Worm (Caenorhabditis elegans) whole organism, L1 larva: ENCODE measurements around the gene epg-5.

ENCODE experiments used
- C16A3.4 ChIP-seq: fragments of 150-350 bp; optimal IDR thresholded peaks from 2 replicates; lab custom pipeline; 2014; ENCODE audit warnings: missing biosample characterization, missing genetic modification characterization
- aha-1 ChIP-seq: fragments of 150-350 bp; optimal IDR thresholded peaks from 2 replicates; lab custom pipeline; 2014; ENCODE audit warnings: missing biosample characterization, missing genetic modification characterization
- alr-1 ChIP-seq: fragments of 200-800 bp; sonication (Bioruptor generic); optimal IDR thresholded peaks from 2 replicates; lab custom pipeline; 2018; ENCODE audit warnings: borderline replicate concordance, mild to moderate bottlenecking, missing genetic modification characterization, missing compliant biosample characterization
- ama-1 ChIP-seq: fragments of 150-350 bp; optimal IDR thresholded peaks from 2 replicates; lab custom pipeline; 2014
- blmp-1 ChIP-seq: fragments of 150-350 bp; optimal IDR thresholded peaks from 2 replicates; lab custom pipeline; 2014; ENCODE audit warnings: missing biosample characterization, missing genetic modification characterization
- ceh-82 ChIP-seq, 3 experiments: fragments of 150-350 bp in 1 of 3; sonication (generic microtip) in 2 of 3; optimal IDR thresholded peaks; 2 replicates each; lab custom pipeline; 2014 to 2017; ENCODE audit warnings: missing biosample characterization in 3 of 3, missing genetic modification characterization in 3 of 3
- ceh-90 ChIP-seq: sonication (generic microtip); optimal IDR thresholded peaks from 2 replicates; lab custom pipeline; 2016; ENCODE audit warnings: missing genetic modification characterization, missing compliant biosample characterization
- efl-3 ChIP-seq: fragments of 200-800 bp; sonication (Bioruptor generic); optimal IDR thresholded peaks from 2 replicates; lab custom pipeline; 2018; ENCODE audit warnings: mild to moderate bottlenecking, missing genetic modification characterization, missing compliant biosample characterization
- egl-13 ChIP-seq: sonication (generic microtip); optimal IDR thresholded peaks from 2 replicates; lab custom pipeline; 2016; ENCODE audit warnings: missing genotype, missing genetic modification reagents, missing genetic modification characterization, missing compliant biosample characterization
- elt-2 ChIP-seq: sonication (generic microtip); optimal IDR thresholded peaks from 2 replicates; lab custom pipeline; 2016; ENCODE audit warnings: missing genetic modification characterization, mild to moderate bottlenecking, inconsistent platforms, missing compliant biosample characterization, missing genetic modification reagents
- elt-3 ChIP-seq, 6 experiments: fragments of 150-350 bp in 1 of 6; sonication (generic microtip); optimal IDR thresholded peaks; 2 replicates each; lab custom pipeline; 2017 to 2018; ENCODE audit warnings: missing biosample characterization in 6 of 6, missing genetic modification characterization in 6 of 6, inconsistent platforms in 1 of 6
- fkh-4 ChIP-seq: sonication (generic microtip); optimal IDR thresholded peaks from 2 replicates; lab custom pipeline; 2016; ENCODE audit warnings: missing compliant biosample characterization, missing genetic modification characterization, borderline replicate concordance
- irx-1 ChIP-seq: sonication (generic microtip); optimal IDR thresholded peaks from 2 replicates; lab custom pipeline; 2016; ENCODE audit warnings: missing genetic modification characterization, missing compliant biosample characterization
- jun-1 ChIP-seq: fragments of 150-350 bp; optimal IDR thresholded peaks from 2 replicates; lab custom pipeline; 2014; ENCODE audit warnings: missing biosample characterization, missing genetic modification reagents, missing genetic modification characterization
- lin-14 ChIP-seq: fragments of 200-800 bp; sonication (Bioruptor generic); optimal IDR thresholded peaks from 2 replicates; lab custom pipeline; 2018; ENCODE audit warnings: mild to moderate bottlenecking, missing genetic modification characterization, moderate library complexity, missing compliant biosample characterization
- lin-15B ChIP-seq: fragments of 150-350 bp; sonication (generic microtip); optimal IDR thresholded peaks from 3 replicates; lab custom pipeline; 2014; ENCODE audit warnings: missing biosample characterization, missing genetic modification characterization
- lin-35 ChIP-seq, 2 experiments: fragments of 150-350 bp; optimal IDR thresholded peaks; 2 replicates each; lab custom pipeline; 2014; ENCODE audit warnings: missing biosample characterization in 2 of 2, missing genetic modification characterization in 2 of 2, missing genetic modification reagents in 2 of 2
- mdl-1 ChIP-seq, 2 experiments: fragments of 150-350 bp; optimal IDR thresholded peaks; 2 replicates each; lab custom pipeline; 2014 to 2017; ENCODE audit warnings: missing biosample characterization in 2 of 2, missing genetic modification characterization in 2 of 2, inconsistent platforms in 1 of 2
- mep-1 ChIP-seq: fragments of 150-350 bp; optimal IDR thresholded peaks from 2 replicates; lab custom pipeline; 2014; ENCODE audit warnings: missing biosample characterization, missing genetic modification characterization
- nhr-11 ChIP-seq: fragments of 150-350 bp; optimal IDR thresholded peaks from 2 replicates; lab custom pipeline; 2014; ENCODE audit warnings: missing biosample characterization, missing genetic modification characterization
- nhr-19 ChIP-seq: fragments of 200-800 bp; sonication (Bioruptor generic); conservative IDR thresholded peaks from 2 replicates; pipeline ENCODE4 v1.3.6; 2022; ENCODE audit warnings: missing genetic modification characterization, missing compliant biosample characterization
- nhr-237 ChIP-seq: fragments of 150-350 bp; optimal IDR thresholded peaks from 2 replicates; lab custom pipeline; 2014; ENCODE audit warnings: missing biosample characterization, missing genetic modification characterization
- nhr-28 ChIP-seq: fragments of 150-350 bp; optimal IDR thresholded peaks from 2 replicates; lab custom pipeline; 2014; ENCODE audit warnings: missing biosample characterization, missing genetic modification characterization
- nhr-71 ChIP-seq: sonication (generic microtip); optimal IDR thresholded peaks from 2 replicates; lab custom pipeline; 2016; ENCODE audit warnings: mild to moderate bottlenecking, missing genetic modification characterization, moderate library complexity, missing compliant biosample characterization
- nhr-76 ChIP-seq: sonication (generic microtip); optimal IDR thresholded peaks from 2 replicates; lab custom pipeline; 2017; ENCODE audit warnings: missing biosample characterization, missing genetic modification characterization
- nhr-84 ChIP-seq: sonication (generic microtip); optimal IDR thresholded peaks from 2 replicates; lab custom pipeline; 2017; ENCODE audit warnings: missing biosample characterization, missing genetic modification characterization
- nhr-85 ChIP-seq: sonication (generic microtip); peaks from one replicate; lab custom pipeline; 2016; ENCODE audit warnings: missing genetic modification characterization, inconsistent platforms, missing compliant biosample characterization
- nhr-90 ChIP-seq: sonication (generic microtip); optimal IDR thresholded peaks from 2 replicates; lab custom pipeline; 2016; ENCODE audit warnings: mild to moderate bottlenecking, missing genetic modification characterization, missing compliant biosample characterization; ENCODE audit not compliant: poor library complexity
- rnt-1 ChIP-seq: sonication (generic microtip); optimal IDR thresholded peaks from 2 replicates; lab custom pipeline; 2016; ENCODE audit warnings: mild to moderate bottlenecking, missing genetic modification characterization, moderate library complexity, missing compliant biosample characterization
- skn-1 ChIP-seq: fragments of 150-350 bp; optimal IDR thresholded peaks from 2 replicates; lab custom pipeline; 2014; ENCODE audit warnings: missing biosample characterization, missing genetic modification characterization
- snu-23 ChIP-seq: sonication (generic microtip); optimal IDR thresholded peaks from 2 replicates; lab custom pipeline; 2016; ENCODE audit warnings: missing genetic modification characterization, missing compliant biosample characterization
- sox-4 ChIP-seq: sonication (generic microtip); optimal IDR thresholded peaks from 2 replicates; lab custom pipeline; 2016; ENCODE audit warnings: missing genetic modification characterization, missing compliant biosample characterization
- sup-37 ChIP-seq: fragments of 200-800 bp; sonication (Bioruptor generic); optimal IDR thresholded peaks from 2 replicates; lab custom pipeline; 2018; ENCODE audit warnings: mild to moderate bottlenecking, missing genetic modification characterization, missing compliant biosample characterization
- tbx-2 ChIP-seq: sonication (generic microtip); optimal IDR thresholded peaks from 2 replicates; lab custom pipeline; 2016; ENCODE audit warnings: missing genetic modification characterization, missing compliant biosample characterization
- tlp-1 ChIP-seq: fragments of 150-350 bp; optimal IDR thresholded peaks from 2 replicates; lab custom pipeline; 2014; ENCODE audit warnings: missing biosample characterization, missing genetic modification characterization
- unc-130 ChIP-seq: fragments of 150-350 bp; optimal IDR thresholded peaks from 2 replicates; lab custom pipeline; 2017; ENCODE audit warnings: missing biosample characterization, missing genetic modification characterization, inconsistent platforms
- unc-30 ChIP-seq: sonication (generic microtip); optimal IDR thresholded peaks from 2 replicates; lab custom pipeline; 2017; ENCODE audit warnings: missing biosample characterization, missing genetic modification characterization
- unc-86 ChIP-seq: sonication (generic microtip); optimal IDR thresholded peaks from 2 replicates; lab custom pipeline; 2016; ENCODE audit warnings: missing genetic modification characterization, missing compliant biosample characterization
- unc-98 ChIP-seq: fragments of 200-800 bp; sonication (Bioruptor generic); IDR thresholded peaks from 2 replicates; pipeline ENCODE4 v1.3.6; 2022; ENCODE audit warnings: missing genetic modification characterization, missing compliant biosample characterization
- xbp-1 ChIP-seq: sonication (generic microtip); optimal IDR thresholded peaks from 2 replicates; lab custom pipeline; 2016; ENCODE audit warnings: missing genetic modification characterization, missing compliant biosample characterization
- zip-4 ChIP-seq: fragments of 200-800 bp; sonication (Bioruptor generic); optimal IDR thresholded peaks from 2 replicates; lab custom pipeline; 2018; ENCODE audit warnings: mild to moderate bottlenecking, missing genetic modification characterization, moderate library complexity, missing compliant biosample characterization
- ztf-11 ChIP-seq, 2 experiments: sonication (generic microtip); optimal IDR thresholded peaks; 2 replicates each; lab custom pipeline; 2016 to 2017; ENCODE audit warnings: missing genetic modification characterization in 2 of 2, missing biosample characterization in 1 of 2, missing compliant biosample characterization in 1 of 2
- ztf-4 ChIP-seq: fragments of 150-350 bp; optimal IDR thresholded peaks from 2 replicates; lab custom pipeline; 2014; ENCODE audit warnings: missing biosample characterization, missing genetic modification characterization

The epg-5 gene

ce11 chrII:6615232-6616029 is 6.3 kb upstream of the epg-5 start:
- TF ChIP-seq elt-3 (tag; optimal IDR thresholded peaks at IDR 0.05; lab: Kevin White, UChicago), result peak in 1 of 6 experiments; percentile 68
- no peak for TF ChIP-seq unc-98 (GFP tag; lab: Robert Waterston, UW)
- no peak for TF ChIP-seq zip-4 (GFP tag; lab: Kevin White, UChicago)
- TF ChIP-seq ceh-82 (tag; optimal IDR thresholded peaks at IDR 0.05; lab: Kevin White, UChicago), result no peak
- TF ChIP-seq unc-30, result no peak
- TF ChIP-seq rnt-1, result no peak
- TF ChIP-seq lin-15B (tag; lab: Kevin White, UChicago), result no peak
- no peak for TF ChIP-seq nhr-76 (tag; lab: Kevin White, UChicago)
- TF ChIP-seq nhr-85, result peak; percentile 84
- no peak for TF ChIP-seq aha-1 (tag; lab: Kevin White, UChicago)
- TF ChIP-seq nhr-11 (tag; lab: Kevin White, UChicago), result no peak
- TF ChIP-seq lin-35 (GFP tag; optimal IDR thresholded peaks at IDR 0.05; lab: Kevin White, UChicago), result no peak
- TF ChIP-seq xbp-1, result no peak
- TF ChIP-seq lin-14 (GFP tag; lab: Kevin White, UChicago), result peak; percentile 39
- no peak for TF ChIP-seq jun-1 (tag; lab: Kevin White, UChicago)
- no peak for TF ChIP-seq nhr-84 (tag; lab: Kevin White, UChicago)
- no peak for TF ChIP-seq nhr-71 (tag; lab: Kevin White, UChicago)
- no peak for TF ChIP-seq sox-4 (tag; lab: Kevin White, UChicago)
- peak; percentile 95 for TF ChIP-seq blmp-1 (tag; lab: Kevin White, UChicago)
- no peak for TF ChIP-seq nhr-19 (GFP tag; lab: Robert Waterston, UW)
- no peak for TF ChIP-seq unc-130 (tag; lab: Kevin White, UChicago)
- TF ChIP-seq elt-2 (tag; lab: Kevin White, UChicago), result peak; percentile 83
- no peak for TF ChIP-seq ceh-90 (tag; lab: Kevin White, UChicago)
- TF ChIP-seq irx-1 (tag; lab: Kevin White, UChicago), result no peak
- no peak for TF ChIP-seq ztf-11 (tag; optimal IDR thresholded peaks at IDR 0.05; lab: Kevin White, UChicago)
- no peak for TF ChIP-seq tbx-2 (tag; lab: Kevin White, UChicago)
- no peak for TF ChIP-seq ztf-4 (tag; lab: Kevin White, UChicago)
- TF ChIP-seq nhr-237 (tag; lab: Kevin White, UChicago), result no peak

- TF ChIP-seq mdl-1 (tag; optimal IDR thresholded peaks at IDR 0.05; lab: Kevin White, UChicago) (no peak), unc-86 (tag; lab: Kevin White, UChicago) (no peak), lin-15B (tag; lab: Kevin White, UChicago) (no peak), elt-2 (tag; lab: Kevin White, UChicago) (peak; percentile 63), zip-4 (GFP tag; lab: Kevin White, UChicago) (no peak), egl-13 (tag; lab: Kevin White, UChicago) (no peak), nhr-19 (GFP tag; lab: Robert Waterston, UW) (no peak)
Observed at ce11 chrII:6614500-6614899, 5.3 kb upstream of the epg-5 start.

ce11 chrII:6612544-6612943 is 3.4 kb upstream of the epg-5 start:
- TF ChIP-seq efl-3 (no peak), skn-1 (tag; lab: Kevin White, UChicago) (no peak), elt-2 (tag; lab: Kevin White, UChicago) (peak; percentile 72), zip-4 (GFP tag; lab: Kevin White, UChicago) (no peak), nhr-19 (GFP tag; lab: Robert Waterston, UW) (no peak), lin-35 (GFP tag; optimal IDR thresholded peaks at IDR 0.05; lab: Kevin White, UChicago) (peak in 1 of 2 experiments; percentile 34)

DNA sequence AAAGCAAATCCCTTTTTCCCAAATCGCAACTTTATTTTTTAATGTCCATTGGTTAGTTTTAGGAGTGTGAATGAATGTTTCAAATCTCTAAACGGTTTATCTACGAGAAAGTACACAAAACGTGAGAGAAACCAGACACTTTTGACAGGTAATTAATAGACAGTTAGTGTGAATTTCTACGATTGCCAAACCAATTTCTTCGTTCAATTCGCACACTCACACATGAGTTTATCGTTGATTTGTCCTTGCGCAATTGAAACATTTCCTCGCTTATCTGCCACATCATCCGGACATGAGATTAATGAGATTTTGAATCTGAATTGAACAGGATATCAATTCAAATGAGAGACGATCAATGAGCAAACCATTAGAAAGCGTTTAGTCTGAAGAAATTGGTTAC is 1.1 kb upstream of the epg-5 start:
- TF ChIP-seq snu-23 (peak; percentile 31), sup-37 (GFP tag; lab: Kevin White, UChicago) (no peak), mep-1 (tag; lab: Kevin White, UChicago) (peak; percentile 66), skn-1 (tag; lab: Kevin White, UChicago) (no peak), lin-14 (GFP tag; lab: Kevin White, UChicago) (peak; percentile 74), alr-1 (no peak), tlp-1 (tag; lab: Kevin White, UChicago) (no peak), nhr-85 (peak; percentile 87), unc-130 (tag; lab: Kevin White, UChicago) (no peak), nhr-90 (tag; lab: Kevin White, UChicago) (peak; percentile 1), nhr-28 (tag; lab: Kevin White, UChicago) (no peak), fkh-4 (tag; lab: Kevin White, UChicago) (no peak), blmp-1 (tag; lab: Kevin White, UChicago) (peak; percentile 54), xbp-1 (no peak), ama-1 (lab: Kevin White, UChicago) (no peak), unc-86 (tag; lab: Kevin White, UChicago) (no peak), zip-4 (GFP tag; lab: Kevin White, UChicago) (no peak), C16A3.4 (tag; lab: Kevin White, UChicago) (peak; percentile 4), ztf-4 (tag; lab: Kevin White, UChicago) (no peak), elt-3 (tag; optimal IDR thresholded peaks at IDR 0.05; lab: Kevin White, UChicago) (peak in 3 of 6 experiments; percentile 13 to 48 (median 25)), nhr-19 (GFP tag; lab: Robert Waterston, UW) (no peak)
